Worm (Caenorhabditis elegans) whole organism, mixed stage, embryonic: Measurements from ENCODE around the gene ribo-1.

Experiments
- blmp-1 ChIP-seq: fragments of 150-350 bp; optimal IDR thresholded peaks from 2 replicates; lab custom pipeline; 2014; ENCODE audit warnings: missing biosample characterization, missing genetic modification characterization
- ceh-83 ChIP-seq: fragments of 200-800 bp; sonication (Bioruptor generic); optimal IDR thresholded peaks from 2 replicates; lab custom pipeline; 2018; ENCODE audit warnings: mild to moderate bottlenecking, missing genetic modification characterization, missing compliant biosample characterization
- elt-3 ChIP-seq: fragments of 150-350 bp; optimal IDR thresholded peaks from 2 replicates; lab custom pipeline; 2014; ENCODE audit warnings: missing biosample characterization, missing genetic modification characterization
- lsy-2 ChIP-seq: fragments of 150-350 bp; optimal IDR thresholded peaks from 2 replicates; lab custom pipeline; 2014; ENCODE audit warnings: missing biosample characterization, missing genetic modification characterization
- nhr-12 ChIP-seq: fragments of 150-350 bp; optimal IDR thresholded peaks from 2 replicates; lab custom pipeline; 2014; ENCODE audit warnings: missing biosample characterization, missing genetic modification characterization
- nhr-28 ChIP-seq: fragments of 150-350 bp; optimal IDR thresholded peaks from 2 replicates; lab custom pipeline; 2014; ENCODE audit warnings: missing biosample characterization, missing genetic modification characterization
- nhr-76 ChIP-seq: sonication (generic microtip); optimal IDR thresholded peaks from 2 replicates; lab custom pipeline; 2017; ENCODE audit warnings: missing biosample characterization, missing genetic modification characterization
- unc-39 ChIP-seq: fragments of 150-350 bp; optimal IDR thresholded peaks from 2 replicates; lab custom pipeline; 2014; ENCODE audit warnings: missing biosample characterization, missing genetic modification characterization

- TF ChIP-seq blmp-1 (tag; lab: Kevin White, UChicago) (no peak), ceh-83 (GFP tag; lab: Kevin White, UChicago) (no peak), nhr-76 (tag; lab: Kevin White, UChicago) (no peak), unc-39 (tag; lab: Kevin White, UChicago) (no peak), nhr-12 (tag; lab: Kevin White, UChicago) (no peak), elt-3 (tag; lab: Kevin White, UChicago) (no peak), nhr-28 (tag; lab: Kevin White, UChicago) (no peak), lsy-2 (tag; lab: Kevin White, UChicago) (no peak)
These were observed 5.1 kb upstream of the ribo-1 start for ce11 chrIV:6905428-6905827.
